Worm (Caenorhabditis elegans) whole organism, L4 larva: Measurements from ENCODE around the gene mdf-1.

Experiments
- ZK337.2 ChIP-seq: fragments of 200-800 bp; sonication (Bioruptor generic); IDR thresholded peaks from 2 replicates; pipeline ENCODE4 v1.3.6; 2022; ENCODE audit warnings: missing genetic modification reagents, missing genetic modification characterization, missing compliant biosample characterization
- dmd-6 ChIP-seq: fragments of 200-800 bp; sonication (Bioruptor generic); IDR thresholded peaks from 2 replicates; pipeline ENCODE4 v1.3.6; 2022; ENCODE audit warnings: missing genetic modification reagents, missing genetic modification characterization, missing compliant biosample characterization
- dpl-1 ChIP-seq: fragments of 150-350 bp; optimal IDR thresholded peaks from 2 replicates; lab custom pipeline; 2014; ENCODE audit warnings: missing biosample characterization, missing genetic modification reagents, missing genetic modification characterization
- hif-1 ChIP-seq, 2 experiments: sonication (generic microtip); optimal IDR thresholded peaks; 2 replicates each; lab custom pipeline; 2016 to 2017; ENCODE audit warnings: missing compliant biosample characterization in 2 of 2, missing genetic modification characterization in 2 of 2, missing genetic modification reagents in 2 of 2, missing genotype in 2 of 2, mild to moderate bottlenecking in 1 of 2
- lim-7 ChIP-seq: fragments of 200-800 bp; sonication (Bioruptor generic); IDR thresholded peaks from 2 replicates; pipeline ENCODE4 v1.3.6; 2022; ENCODE audit warnings: missing genetic modification characterization, missing compliant biosample characterization
- madf-5 ChIP-seq, 2 experiments: fragments of 200-800 bp; sonication (Bioruptor generic); IDR thresholded peaks; 2 replicates each; pipeline ENCODE4 v1.3.6; 2022; ENCODE audit warnings: missing compliant biosample characterization in 2 of 2, missing genetic modification characterization in 2 of 2
- pqm-1 ChIP-seq: sonication (generic microtip); optimal IDR thresholded peaks from 2 replicates; lab custom pipeline; 2017; ENCODE audit warnings: missing biosample characterization, missing genetic modification characterization
- ztf-11 ChIP-seq: fragments of 150-350 bp; optimal IDR thresholded peaks from 2 replicates; lab custom pipeline; 2014; ENCODE audit warnings: missing biosample characterization, missing genetic modification characterization

DNA sequence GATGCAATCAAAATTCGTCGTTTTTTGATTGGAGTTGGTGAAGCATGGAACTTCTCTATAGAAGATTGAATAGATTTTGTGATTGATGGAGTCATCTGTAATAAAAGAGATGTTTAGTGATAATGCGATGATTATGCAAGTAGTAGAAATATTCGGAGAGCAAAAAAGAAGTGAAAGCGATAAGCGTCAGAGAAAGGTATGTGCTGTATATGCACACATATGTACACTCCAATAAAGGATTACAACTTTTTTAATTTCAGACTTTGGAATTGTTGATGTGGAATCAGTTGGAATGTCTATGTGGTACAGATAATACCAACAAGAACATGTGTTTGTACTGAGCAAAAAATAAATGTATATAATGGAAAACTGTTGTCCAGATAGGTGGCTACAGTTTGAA is 26.2 kb upstream of the mdf-1 start, which contains the start of gene F25B3.5:
- no peak for TF ChIP-seq pqm-1 (tag; lab: Kevin White, UChicago)
- no peak for TF ChIP-seq hif-1 (tag; optimal IDR thresholded peaks at IDR 0.05; lab: Kevin White, UChicago)
- no peak for TF ChIP-seq lim-7 (GFP tag; lab: Robert Waterston, UW)
- no peak for TF ChIP-seq ztf-11 (tag; lab: Kevin White, UChicago)
- no peak for TF ChIP-seq dpl-1 (GFP tag; lab: Kevin White, UChicago)
- no peak for TF ChIP-seq dmd-6
- no peak for TF ChIP-seq madf-5 (GFP tag; IDR thresholded peaks at IDR 0.05; lab: Robert Waterston, UW)
- no peak for TF ChIP-seq ZK337.2 (GFP tag; lab: Robert Waterston, UW)
